Worm (Caenorhabditis elegans): ENCODE results near the gene adk-1.

- TF ChIP-seq F22D6.2 (tag; optimal IDR thresholded peaks at IDR 0.05) (no peak), dpl-1 (GFP tag; optimal IDR thresholded peaks at IDR 0.05) (no peak), unc-62 (GFP tag; optimal IDR thresholded peaks at IDR 0.05) (no peak), ccch-3 (GFP tag; optimal IDR thresholded peaks at IDR 0.05) (no peak), chd-7 (tag; optimal IDR thresholded peaks at IDR 0.05) (no peak), let-526 (GFP tag; IDR thresholded peaks at IDR 0.05) (no peak), snpc-4 (GFP tag; optimal IDR thresholded peaks at IDR 0.05) (no peak), snpc-4 (tag; optimal IDR thresholded peaks at IDR 0.05) (no peak), pha-4 (tag; optimal IDR thresholded peaks at IDR 0.05) (no peak), gei-17 (GFP tag; optimal IDR thresholded peaks at IDR 0.05) (no peak)
Measured at ce11 chrIV:11226545-11226944, 15.9 kb upstream of the adk-1 start.

Data from whole organism, young adult.